Fruit fly (Drosophila melanogaster) whole organism, embryonic: ENCODE measurements around the gene CG8960.

ENCODE experiments used
- Ada2b ChIP-seq: fragments of 200-800 bp; sonication (Bioruptor generic); IDR thresholded peaks from 2 replicates; pipeline ENCODE4 v1.3.6; 2022; ENCODE audit warnings: missing biosample characterization, missing genetic modification characterization
- Bgb ChIP-seq: fragments of 200-800 bp; sonication (Bioruptor generic); IDR thresholded peaks from 2 replicates; pipeline ENCODE4 v1.3.6; 2022; ENCODE audit warnings: missing biosample characterization, missing genetic modification characterization; ENCODE audit not compliant: partially characterized antibody
- CG10267 ChIP-seq: fragments of 200-800 bp; sonication (Bioruptor generic); optimal IDR thresholded peaks from 2 replicates; lab custom pipeline; 2018; ENCODE audit warnings: missing biosample characterization, mild to moderate bottlenecking, missing genetic modification characterization, moderate library complexity
- CG10462 ChIP-seq: fragments of 200-800 bp; sonication (Bioruptor generic); optimal IDR thresholded peaks from 2 replicates; lab custom pipeline; 2016; ENCODE audit warnings: missing biosample characterization, missing genetic modification characterization
- CG11093 ChIP-seq: fragments of 200-800 bp; sonication (Bioruptor generic); IDR thresholded peaks from 3 replicates; pipeline ENCODE4 v1.3.6; 2022; ENCODE audit warnings: missing biosample characterization, missing genetic modification characterization
- CG11398 ChIP-seq: fragments of 200-800 bp; sonication (Bioruptor generic); optimal IDR thresholded peaks from 2 replicates; lab custom pipeline; 2016; ENCODE audit warnings: missing biosample characterization, missing genetic modification characterization
- CG14667 ChIP-seq: fragments of 200-800 bp; sonication (Bioruptor generic); IDR thresholded peaks from 2 replicates; pipeline ENCODE4 v1.3.6; 2022; ENCODE audit warnings: missing biosample characterization, missing genetic modification characterization
- CG14710 ChIP-seq: fragments of 200-800 bp; sonication (Bioruptor generic); optimal IDR thresholded peaks from 3 replicates; lab custom pipeline; 2019; ENCODE audit warnings: missing biosample characterization, mild to moderate bottlenecking, missing genetic modification characterization, moderate library complexity
- CG15011 ChIP-seq: fragments of 200-800 bp; sonication (Bioruptor generic); optimal IDR thresholded peaks from 3 replicates; lab custom pipeline; 2018; ENCODE audit warnings: missing biosample characterization, mild to moderate bottlenecking, missing genetic modification characterization
- CG1529 ChIP-seq: fragments of 200-800 bp; sonication (Bioruptor generic); optimal IDR thresholded peaks from 3 replicates; lab custom pipeline; 2018; ENCODE audit warnings: missing biosample characterization, missing genetic modification characterization
- CG15479 ChIP-seq: fragments of 200-800 bp; sonication (Bioruptor generic); optimal IDR thresholded peaks from 3 replicates; lab custom pipeline; 2019; ENCODE audit warnings: missing biosample characterization, mild to moderate bottlenecking, missing genetic modification characterization, moderate library complexity
- CG1603 ChIP-seq: fragments of 200-800 bp; sonication (Bioruptor generic); optimal IDR thresholded peaks from 2 replicates; lab custom pipeline; 2019; ENCODE audit warnings: missing biosample characterization, mild to moderate bottlenecking, missing genetic modification characterization, moderate library complexity
- CG16863 ChIP-seq: fragments of 200-800 bp; sonication (Bioruptor generic); optimal IDR thresholded peaks from 3 replicates; lab custom pipeline; 2016; ENCODE audit warnings: missing biosample characterization, missing genetic modification characterization
- CG2120 ChIP-seq: fragments of 200-800 bp; sonication (Bioruptor generic); optimal IDR thresholded peaks from 3 replicates; lab custom pipeline; 2016; ENCODE audit warnings: missing biosample characterization, missing genetic modification characterization
- CG3726 ChIP-seq: fragments of 200-800 bp; sonication (Bioruptor generic); IDR thresholded peaks from 3 replicates; pipeline ENCODE4, ENCODE4 v1.3.6; 2022; ENCODE audit warnings: missing biosample characterization, missing genetic modification characterization
- CG4424 ChIP-seq: fragments of 200-800 bp; sonication (Bioruptor generic); optimal IDR thresholded peaks from 3 replicates; lab custom pipeline; 2016; ENCODE audit warnings: missing biosample characterization, missing genetic modification characterization
- CG6689 ChIP-seq: fragments of 200-800 bp; sonication (Bioruptor generic); IDR thresholded peaks from 2 replicates; pipeline ENCODE4 v1.3.6; 2022; ENCODE audit warnings: missing biosample characterization, missing genetic modification characterization
- CG7271 ChIP-seq: fragments of 200-800 bp; sonication (Bioruptor generic); optimal IDR thresholded peaks from 2 replicates; lab custom pipeline; 2018; ENCODE audit warnings: missing biosample characterization, mild to moderate bottlenecking, missing genetic modification characterization, moderate library complexity
- CG9215 ChIP-seq: fragments of 200-800 bp; sonication (Bioruptor generic); IDR thresholded peaks from 2 replicates; pipeline ENCODE4 v1.3.6; 2022; ENCODE audit warnings: missing biosample characterization, missing genetic modification characterization
- CG9437 ChIP-seq: fragments of 200-800 bp; sonication (Bioruptor generic); optimal IDR thresholded peaks from 2 replicates; lab custom pipeline; 2018; ENCODE audit warnings: missing biosample characterization, mild to moderate bottlenecking, missing genetic modification characterization
- CG9797 ChIP-seq: fragments of 200-800 bp; sonication (Bioruptor generic); optimal IDR thresholded peaks from 3 replicates; lab custom pipeline; 2018; ENCODE audit warnings: missing biosample characterization, mild to moderate bottlenecking, missing genetic modification characterization
- Dbx ChIP-seq: fragments of 200-800 bp; sonication (Bioruptor generic); IDR thresholded peaks from 3 replicates; pipeline ENCODE4 v1.3.6; 2022; ENCODE audit warnings: missing biosample characterization, missing genetic modification characterization
- Deaf1 ChIP-seq: fragments of 200-800 bp; optimal IDR thresholded peaks from 3 replicates; lab custom pipeline; 2019; ENCODE audit warnings: missing biosample characterization, mild to moderate bottlenecking, missing genetic modification characterization, moderate library complexity
- Dref ChIP-seq: fragments of 200-800 bp; sonication (Bioruptor generic); IDR thresholded peaks from 2 replicates; pipeline ENCODE4 v1.3.6; 2022; ENCODE audit warnings: missing biosample characterization, missing genetic modification characterization
- Drgx ChIP-seq: fragments of 200-800 bp; sonication (Bioruptor generic); IDR thresholded peaks from 2 replicates; pipeline ENCODE4 v1.3.6; 2022; ENCODE audit warnings: missing biosample characterization, missing genetic modification characterization
- E2f2 ChIP-seq: fragments of 200-800 bp; sonication (Bioruptor generic); IDR thresholded peaks from 2 replicates; pipeline ENCODE4 v1.3.6; 2022; ENCODE audit warnings: missing biosample characterization, missing genetic modification characterization
- Fer1 ChIP-seq: fragments of 200-800 bp; sonication (Bioruptor generic); optimal IDR thresholded peaks from 2 replicates; lab custom pipeline; 2017; ENCODE audit warnings: missing biosample characterization, mild to moderate bottlenecking, missing genetic modification characterization
- HHEX ChIP-seq: fragments of 200-800 bp; sonication (Bioruptor generic); optimal IDR thresholded peaks from 3 replicates; lab custom pipeline; 2017; ENCODE audit warnings: missing biosample characterization, mild to moderate bottlenecking, missing genetic modification characterization, missing genetic modification reagents
- Jarid2 ChIP-seq: fragments of 200-800 bp; sonication (Bioruptor generic); optimal IDR thresholded peaks from 3 replicates; lab custom pipeline; 2017; ENCODE audit warnings: mild to moderate bottlenecking, missing biosample characterization, missing genetic modification reagents, missing genetic modification characterization
- Mrtf ChIP-seq: fragments of 200-800 bp; sonication (Bioruptor generic); IDR thresholded peaks from 3 replicates; pipeline ENCODE4 v1.3.6; 2022; ENCODE audit warnings: missing biosample characterization, missing genetic modification characterization
- NC2β ChIP-seq: fragments of 200-800 bp; sonication (Bioruptor generic); optimal IDR thresholded peaks from 2 replicates; lab custom pipeline; 2016; ENCODE audit warnings: missing biosample characterization, missing genetic modification characterization
- Nf-YC ChIP-seq: fragments of 200-800 bp; optimal IDR thresholded peaks from 3 replicates; lab custom pipeline; 2019; ENCODE audit warnings: missing biosample characterization, mild to moderate bottlenecking, missing genetic modification characterization, moderate library complexity
- Ptx1 ChIP-seq: fragments of 200-800 bp; sonication (Bioruptor generic); IDR thresholded peaks from 2 replicates; pipeline ENCODE4 v1.3.6; 2022; ENCODE audit warnings: missing biosample characterization, missing genetic modification characterization
- Rfx ChIP-seq: fragments of 200-800 bp; sonication (Bioruptor generic); IDR thresholded peaks from 2 replicates; pipeline ENCODE4 v1.3.6; 2022; ENCODE audit warnings: missing biosample characterization, missing genetic modification characterization
- Sin3A ChIP-seq: fragments of >200 bp; optimal IDR thresholded peaks from 2 replicates; lab custom pipeline; 2018
- btn ChIP-seq: fragments of 200-800 bp; sonication (Bioruptor generic); optimal IDR thresholded peaks from 2 replicates; lab custom pipeline; 2016; ENCODE audit warnings: missing biosample characterization, missing genetic modification characterization
- cato ChIP-seq: fragments of 200-800 bp; sonication (Bioruptor generic); optimal IDR thresholded peaks from 2 replicates; lab custom pipeline; 2016; ENCODE audit warnings: missing biosample characterization, missing genetic modification characterization, borderline replicate concordance
- crc ChIP-seq: fragments of 200-800 bp; sonication (Bioruptor generic); optimal IDR thresholded peaks from 2 replicates; lab custom pipeline; 2016; ENCODE audit warnings: missing biosample characterization, missing genetic modification characterization
- dimm ChIP-seq: fragments of 200-800 bp; sonication (Bioruptor generic); IDR thresholded peaks from 2 replicates; pipeline ENCODE4 v1.3.6; 2022; ENCODE audit warnings: missing biosample characterization, missing genetic modification characterization
- grau ChIP-seq: fragments of 200-800 bp; optimal IDR thresholded peaks from 3 replicates; lab custom pipeline; 2019; ENCODE audit warnings: missing biosample characterization, mild to moderate bottlenecking, missing genetic modification characterization, moderate library complexity
- gt ChIP-seq: fragments of 200-800 bp; sonication (Bioruptor generic); IDR thresholded peaks from 2 replicates; pipeline ENCODE4 v1.3.6; 2022; ENCODE audit warnings: missing biosample characterization, missing genetic modification characterization
- ind ChIP-seq: fragments of 200-800 bp; sonication (Bioruptor generic); optimal IDR thresholded peaks from 3 replicates; lab custom pipeline; 2016; ENCODE audit warnings: missing biosample characterization, missing genetic modification characterization
- insv ChIP-seq, 2 experiments: fragments of 200-800 bp; sonication (Bioruptor generic); optimal IDR thresholded peaks; 3 replicates each; lab custom pipeline; 2016 to 2018; ENCODE audit warnings: missing biosample characterization in 2 of 2, missing genetic modification characterization in 2 of 2
- jumu ChIP-seq: fragments of 200-800 bp; sonication (Bioruptor generic); optimal IDR thresholded peaks from 3 replicates; lab custom pipeline; 2016; ENCODE audit warnings: missing biosample characterization, missing genetic modification characterization
- mld ChIP-seq: fragments of 200-800 bp; sonication (Bioruptor generic); IDR thresholded peaks from 3 replicates; pipeline ENCODE4 v1.3.6; 2022; ENCODE audit warnings: missing biosample characterization, missing genetic modification characterization; ENCODE audit not compliant: partially characterized antibody
- prd ChIP-seq, 3 experiments: fragments of >200 bp in 2 of 3; fragments of 200-800 bp in 1 of 3; sonication (Bioruptor generic) in 1 of 3; optimal IDR thresholded peaks in 2 of 3; IDR thresholded peaks in 1 of 3; 2 replicates in 2 of 3; 3 replicates in 1 of 3; pipeline versions ENCODE4 v1.3.6 to Lab custom; 2017 to 2022; ENCODE audit warnings: missing biosample characterization in 1 of 3, missing genetic modification characterization in 1 of 3
- row ChIP-seq: fragments of 200-800 bp; sonication (Bioruptor generic); IDR thresholded peaks from 3 replicates; pipeline ENCODE4 v1.3.6; 2022; ENCODE audit warnings: missing biosample characterization, missing genetic modification characterization
- sim ChIP-seq: fragments of 200-800 bp; sonication (Bioruptor generic); IDR thresholded peaks from 2 replicates; pipeline ENCODE4 v1.3.6; 2022; ENCODE audit warnings: missing biosample characterization, missing genetic modification characterization
- so ChIP-seq: fragments of 200-800 bp; sonication (Bioruptor generic); IDR thresholded peaks from 3 replicates; pipeline ENCODE4 v1.3.6; 2022; ENCODE audit warnings: missing biosample characterization, missing genetic modification characterization
- tin ChIP-seq: fragments of 200-800 bp; sonication (Bioruptor generic); optimal IDR thresholded peaks from 3 replicates; lab custom pipeline; 2016; ENCODE audit warnings: missing biosample characterization, missing genetic modification characterization
- tll ChIP-seq, 2 experiments: fragments of 200-800 bp in 1 of 2; fragments of >200 bp in 1 of 2; sonication (Bioruptor generic) in 1 of 2; optimal IDR thresholded peaks; 2 replicates each; lab custom pipeline; 2017 to 2019; ENCODE audit warnings: missing biosample characterization in 2 of 2, missing genetic modification characterization in 2 of 2, mild to moderate bottlenecking in 1 of 2, moderate library complexity in 1 of 2

The CG8960 gene

DNA sequence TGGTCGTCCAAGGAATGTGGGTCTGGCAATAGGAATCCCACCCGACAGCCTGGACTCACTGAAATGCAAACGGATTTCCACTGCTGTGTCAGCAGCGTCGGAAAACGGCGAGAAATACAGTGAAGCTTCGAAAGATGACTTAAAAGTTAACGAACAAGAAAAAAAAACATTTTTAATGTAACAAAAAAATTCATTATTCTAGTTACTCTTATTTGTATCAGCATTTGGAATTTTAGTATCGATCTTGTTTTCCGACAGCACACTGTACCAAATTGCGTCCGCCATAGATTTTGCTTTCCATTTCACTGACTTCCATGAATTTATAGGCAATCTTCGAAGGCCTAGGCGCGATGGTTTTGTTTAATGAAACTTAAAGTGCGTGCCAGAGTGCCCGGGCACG is 32.0 kb upstream of the CG8960 start (continued):
- no peak for TF ChIP-seq Bgb (GFP tag; lab: Robert Waterston, UW)
- no peak for TF ChIP-seq tin
- TF ChIP-seq Ada2b (GFP tag; lab: Robert Waterston, UW): peak; percentile 77
- no peak for TF ChIP-seq CG3726 (GFP tag; lab: Robert Waterston, UW)
- TF ChIP-seq CG2120 (GFP tag; lab: Kevin White, UChicago): peak; percentile 35
- no peak for TF ChIP-seq NC2β (GFP tag; lab: Kevin White, UChicago)
- TF ChIP-seq CG1529: no peak
- TF ChIP-seq cato (GFP tag; lab: Kevin White, UChicago): no peak
- no peak for TF ChIP-seq btn (GFP tag; lab: Kevin White, UChicago)
- TF ChIP-seq grau (tag; lab: Kevin White, UChicago): peak; percentile 54
- peak; percentile 53; the same call in 1 of the 3 replicates for TF ChIP-seq Mrtf
- TF ChIP-seq so (GFP tag; lab: Robert Waterston, UW): 0 out of 3 replicates have a peak, but pooled peaks have one; percentile 35
- TF ChIP-seq insv (GFP tag; optimal IDR thresholded peaks at IDR 0.05; lab: Kevin White, UChicago): no peak
- no peak for TF ChIP-seq tll (GFP tag; optimal IDR thresholded peaks at IDR 0.05; lab: Kevin White, UChicago)
- TF ChIP-seq CG7271: no peak
- no peak for TF ChIP-seq prd (optimal IDR thresholded peaks at IDR 0.05; lab: Kevin White, UChicago)
- peak; percentile 65; the same call in 2 of the 3 replicates for TF ChIP-seq prd (GFP tag; IDR thresholded peaks at IDR 0.05; lab: Robert Waterston, UW)
- TF ChIP-seq CG15011 (GFP tag; lab: Kevin White, UChicago): no peak
- no peak for TF ChIP-seq CG9797 (GFP tag; lab: Kevin White, UChicago)
- no peak for TF ChIP-seq CG14667
- TF ChIP-seq CG15479 (GFP tag; lab: Kevin White, UChicago): no peak
- TF ChIP-seq Deaf1 (tag; lab: Kevin White, UChicago): no peak
- TF ChIP-seq Jarid2 (GFP tag; lab: Kevin White, UChicago): no peak
- TF ChIP-seq Ptx1 (GFP tag; lab: Robert Waterston, UW): peak; percentile 66
- no peak for TF ChIP-seq CG1603
- no peak; the same call in 1 of the 2 replicates for TF ChIP-seq CG9215
- TF ChIP-seq gt (GFP tag; lab: Robert Waterston, UW): no peak
- no peak for TF ChIP-seq CG11398 (GFP tag; lab: Kevin White, UChicago)
- no peak for TF ChIP-seq Sin3A (lab: Kevin White, UChicago)
- TF ChIP-seq CG14710 (tag; lab: Kevin White, UChicago): no peak
- TF ChIP-seq sim (GFP tag; lab: Robert Waterston, UW): no peak
- TF ChIP-seq dimm (GFP tag; lab: Robert Waterston, UW): 0 out of 2 replicates have a peak, but pooled peaks have one; percentile 6
- TF ChIP-seq CG10267 (tag; lab: Kevin White, UChicago): no peak
- no peak for TF ChIP-seq mld (GFP tag; lab: Robert Waterston, UW)
- peak; percentile 4 for TF ChIP-seq Fer1 (GFP tag; lab: Kevin White, UChicago)
- no peak; the same call in 2 of the 3 replicates for TF ChIP-seq Dbx
- no peak for TF ChIP-seq CG9437 (GFP tag; lab: Kevin White, UChicago)
- peak; percentile 42; the same call in 1 of the 2 replicates for TF ChIP-seq CG6689 (GFP tag; lab: Robert Waterston, UW)
- no peak for TF ChIP-seq E2f2 (GFP tag; lab: Robert Waterston, UW)
- no peak for TF ChIP-seq CG11093
- TF ChIP-seq Dref: no peak
- no peak for TF ChIP-seq Nf-YC
- no peak for TF ChIP-seq HHEX
- TF ChIP-seq crc (GFP tag; lab: Kevin White, UChicago): no peak
- 0 out of 2 replicates have a peak, but pooled peaks have one; percentile 45 for TF ChIP-seq Drgx (GFP tag; lab: Robert Waterston, UW)
- TF ChIP-seq CG4424 (GFP tag; lab: Kevin White, UChicago): no peak
- TF ChIP-seq row: peak; percentile 60
- no peak for TF ChIP-seq CG10462 (GFP tag; lab: Kevin White, UChicago)
- peak; percentile 2 for TF ChIP-seq ind (GFP tag; lab: Kevin White, UChicago)
- TF ChIP-seq CG16863: no peak
- TF ChIP-seq Rfx (GFP tag; lab: Robert Waterston, UW): peak; percentile 56; the same call in 1 of the 2 replicates
- TF ChIP-seq jumu (GFP tag; lab: Kevin White, UChicago): no peak
